Fruit fly (Drosophila melanogaster) whole organism, embryonic: ENCODE data around the gene Gr28a.

Experiments used
- CG10267 ChIP-seq: fragments of 200-800 bp; sonication (Bioruptor generic); optimal IDR thresholded peaks from 2 replicates; lab custom pipeline; 2018; ENCODE audit warnings: missing biosample characterization, mild to moderate bottlenecking, missing genetic modification characterization, moderate library complexity
- CG10274 ChIP-seq: fragments of 200-800 bp; sonication (Bioruptor generic); optimal IDR thresholded peaks from 3 replicates; lab custom pipeline; 2017; ENCODE audit warnings: missing biosample characterization, mild to moderate bottlenecking, missing genetic modification characterization
- CG10431 ChIP-seq: fragments of 200-800 bp; sonication (Bioruptor generic); optimal IDR thresholded peaks from 3 replicates; lab custom pipeline; 2018; ENCODE audit warnings: missing biosample characterization, mild to moderate bottlenecking, missing genetic modification characterization
- CG11085 ChIP-seq: fragments of 200-800 bp; sonication (Bioruptor generic); IDR thresholded peaks from 2 replicates; pipeline ENCODE4 v1.3.6; 2022; ENCODE audit warnings: missing biosample characterization, missing genetic modification characterization
- CG14014 ChIP-seq: fragments of 200-800 bp; sonication (Bioruptor generic); IDR thresholded peaks from 2 replicates; pipeline ENCODE4 v1.3.6; 2022; ENCODE audit warnings: missing biosample characterization, missing genetic modification characterization
- CG15011 ChIP-seq: fragments of 200-800 bp; sonication (Bioruptor generic); optimal IDR thresholded peaks from 3 replicates; lab custom pipeline; 2018; ENCODE audit warnings: missing biosample characterization, mild to moderate bottlenecking, missing genetic modification characterization
- CG15073 ChIP-seq: fragments of 200-800 bp; sonication (Bioruptor generic); optimal IDR thresholded peaks from 2 replicates; lab custom pipeline; 2016; ENCODE audit warnings: missing biosample characterization, missing genetic modification characterization
- CG15269 ChIP-seq: fragments of 200-800 bp; sonication (Bioruptor generic); optimal IDR thresholded peaks from 2 replicates; lab custom pipeline; 2018; ENCODE audit warnings: missing biosample characterization, mild to moderate bottlenecking, missing genetic modification characterization, moderate library complexity
- CG15601 ChIP-seq: fragments of 200-800 bp; sonication (Bioruptor generic); optimal IDR thresholded peaks from 3 replicates; lab custom pipeline; 2019; ENCODE audit warnings: missing biosample characterization, mild to moderate bottlenecking, missing genetic modification characterization, moderate library complexity
- CG17186 ChIP-seq: fragments of 200-800 bp; sonication (Bioruptor generic); optimal IDR thresholded peaks from 3 replicates; lab custom pipeline; 2017; ENCODE audit warnings: missing biosample characterization, missing genetic modification reagents, missing genetic modification characterization
- CG17568 ChIP-seq: fragments of 200-800 bp; sonication (Bioruptor generic); optimal IDR thresholded peaks from 2 replicates; lab custom pipeline; 2018; ENCODE audit warnings: missing biosample characterization, mild to moderate bottlenecking, missing genetic modification characterization, moderate library complexity
- CG1792 ChIP-seq: fragments of 200-800 bp; sonication (Bioruptor generic); optimal IDR thresholded peaks from 2 replicates; lab custom pipeline; 2016; ENCODE audit warnings: missing biosample characterization, missing genetic modification characterization
- CG1832 ChIP-seq: fragments of 200-800 bp; sonication (Bioruptor generic); optimal IDR thresholded peaks from 2 replicates; lab custom pipeline; 2017; ENCODE audit warnings: missing biosample characterization, mild to moderate bottlenecking, missing genetic modification characterization, inconsistent platforms
- CG2120 ChIP-seq: fragments of 200-800 bp; sonication (Bioruptor generic); optimal IDR thresholded peaks from 3 replicates; lab custom pipeline; 2016; ENCODE audit warnings: missing biosample characterization, missing genetic modification characterization
- CG3847 ChIP-seq: fragments of 200-800 bp; sonication (Bioruptor generic); IDR thresholded peaks from 2 replicates; pipeline ENCODE4 v1.3.6; 2022; ENCODE audit warnings: missing biosample characterization, missing genetic modification characterization
- CG7786 ChIP-seq: fragments of 200-800 bp; sonication (Bioruptor generic); optimal IDR thresholded peaks from 2 replicates; lab custom pipeline; 2016; ENCODE audit warnings: missing biosample characterization, missing genetic modification characterization
- CG7839 ChIP-seq: fragments of 200-800 bp; sonication (Bioruptor generic); optimal IDR thresholded peaks from 3 replicates; lab custom pipeline; 2018; ENCODE audit warnings: missing biosample characterization, mild to moderate bottlenecking, missing genetic modification characterization, moderate library complexity
- CG8290 ChIP-seq, 3 experiments: fragments of 200-800 bp; sonication (Bioruptor generic); optimal IDR thresholded peaks; 2 replicates each; lab custom pipeline; 2016 to 2019; ENCODE audit warnings: missing biosample characterization in 3 of 3, missing genetic modification characterization in 3 of 3, mild to moderate bottlenecking in 2 of 3, moderate library complexity in 1 of 3
- CG8388 ChIP-seq: fragments of 200-800 bp; sonication (Bioruptor generic); optimal IDR thresholded peaks from 2 replicates; lab custom pipeline; 2019; ENCODE audit warnings: missing biosample characterization, mild to moderate bottlenecking, missing genetic modification characterization, moderate library complexity
- CG9797 ChIP-seq: fragments of 200-800 bp; sonication (Bioruptor generic); optimal IDR thresholded peaks from 3 replicates; lab custom pipeline; 2018; ENCODE audit warnings: missing biosample characterization, mild to moderate bottlenecking, missing genetic modification characterization
- CG9817 ChIP-seq: fragments of 200-800 bp; sonication (Bioruptor generic); optimal IDR thresholded peaks from 2 replicates; lab custom pipeline; 2018; ENCODE audit warnings: missing biosample characterization, mild to moderate bottlenecking, missing genetic modification characterization, moderate library complexity
- CG9932 ChIP-seq: fragments of 200-800 bp; sonication (Bioruptor generic); IDR thresholded peaks from 2 replicates; pipeline ENCODE4 v1.3.6; 2022; ENCODE audit warnings: missing biosample characterization, missing genetic modification characterization
- D ChIP-seq, 2 experiments: fragments of 200-800 bp in 1 of 2; fragments of >200 bp in 1 of 2; sonication (Bioruptor generic) in 1 of 2; optimal IDR thresholded peaks; 2 replicates in 1 of 2; 3 replicates in 1 of 2; lab custom pipeline; 2017; ENCODE audit warnings: mild to moderate bottlenecking in 1 of 2, missing biosample characterization in 1 of 2, missing genetic modification characterization in 1 of 2, missing genetic modification reagents in 1 of 2
- Deaf1 ChIP-seq: fragments of 200-800 bp; optimal IDR thresholded peaks from 3 replicates; lab custom pipeline; 2019; ENCODE audit warnings: missing biosample characterization, mild to moderate bottlenecking, missing genetic modification characterization, moderate library complexity
- Eip74EF ChIP-seq, 2 experiments: fragments of 200-800 bp in 1 of 2; fragments of >200 bp in 1 of 2; sonication (Bioruptor generic) in 1 of 2; optimal IDR thresholded peaks; 2 replicates each; lab custom pipeline; 2017 to 2019; ENCODE audit warnings: missing biosample characterization in 2 of 2, missing genetic modification characterization in 2 of 2, mild to moderate bottlenecking in 1 of 2, moderate library complexity in 1 of 2
- Hand ChIP-seq: fragments of 200-800 bp; sonication (Bioruptor generic); optimal IDR thresholded peaks from 2 replicates; lab custom pipeline; 2017; ENCODE audit warnings: mild to moderate bottlenecking, missing biosample characterization, missing genetic modification reagents, missing genetic modification characterization
- Max ChIP-seq: fragments of 200-800 bp; sonication (Bioruptor generic); optimal IDR thresholded peaks from 2 replicates; lab custom pipeline; 2016; ENCODE audit warnings: missing biosample characterization, mild to moderate bottlenecking, missing genetic modification characterization
- Med ChIP-seq: fragments of 200-800 bp; sonication (Bioruptor generic); peaks from one replicate; lab custom pipeline; 2016; ENCODE audit warnings: missing biosample characterization, missing genetic modification characterization, mild to moderate bottlenecking, inconsistent platforms, moderate library complexity
- Oli ChIP-seq: fragments of 200-800 bp; sonication (Bioruptor generic); optimal IDR thresholded peaks from 2 replicates; lab custom pipeline; 2018; ENCODE audit warnings: missing biosample characterization, mild to moderate bottlenecking, missing genetic modification characterization, moderate library complexity
- Side ChIP-seq: fragments of 200-800 bp; sonication (Bioruptor generic); optimal IDR thresholded peaks from 2 replicates; lab custom pipeline; 2016; ENCODE audit warnings: missing biosample characterization, missing genetic modification characterization
- Sox100B ChIP-seq: fragments of 200-800 bp; sonication (Bioruptor generic); optimal IDR thresholded peaks from 3 replicates; lab custom pipeline; 2018; ENCODE audit warnings: missing biosample characterization, mild to moderate bottlenecking, missing genetic modification characterization
- Usf ChIP-seq: fragments of 200-800 bp; sonication (Bioruptor generic); optimal IDR thresholded peaks from 2 replicates; lab custom pipeline; 2017; ENCODE audit warnings: missing genotype, missing biosample characterization, missing genetic modification characterization
- al ChIP-seq: fragments of 200-800 bp; sonication (Bioruptor generic); IDR thresholded peaks from 2 replicates; pipeline ENCODE4 v1.3.6; 2022; ENCODE audit warnings: missing biosample characterization, missing genetic modification characterization
- ase ChIP-seq: fragments of 200-800 bp; sonication (Bioruptor generic); IDR thresholded peaks from 3 replicates; pipeline ENCODE4 v1.3.6; 2022; ENCODE audit warnings: missing biosample characterization, missing genetic modification characterization
- az2 ChIP-seq: fragments of 200-800 bp; sonication (Bioruptor generic); optimal IDR thresholded peaks from 3 replicates; lab custom pipeline; 2016; ENCODE audit warnings: missing biosample characterization, missing genetic modification characterization
- br ChIP-seq: fragments of >200 bp; optimal IDR thresholded peaks from 2 replicates; lab custom pipeline; 2017
- dpn ChIP-seq, 2 experiments: fragments of 200-800 bp; sonication (Bioruptor generic); optimal IDR thresholded peaks; 3 replicates each; lab custom pipeline; 2016; ENCODE audit warnings: missing biosample characterization in 2 of 2, missing genetic modification characterization in 2 of 2
- en ChIP-seq: fragments of 200-800 bp; sonication (Bioruptor generic); optimal IDR thresholded peaks from 2 replicates; lab custom pipeline; 2016; ENCODE audit warnings: missing biosample characterization, missing genetic modification characterization
- ewg ChIP-seq: fragments of 200-800 bp; sonication (Bioruptor generic); optimal IDR thresholded peaks from 3 replicates; lab custom pipeline; 2017; ENCODE audit warnings: mild to moderate bottlenecking, missing biosample characterization, missing genetic modification reagents, missing genetic modification characterization
- kay ChIP-seq: fragments of 200-800 bp; sonication (Bioruptor generic); optimal IDR thresholded peaks from 2 replicates; lab custom pipeline; 2016; ENCODE audit warnings: missing biosample characterization, missing genetic modification characterization
- mirr ChIP-seq: fragments of 200-800 bp; sonication (Bioruptor generic); optimal IDR thresholded peaks from 3 replicates; lab custom pipeline; 2018; ENCODE audit warnings: missing biosample characterization, mild to moderate bottlenecking, missing genetic modification characterization
- p53 ChIP-seq: fragments of 200-800 bp; sonication (Bioruptor generic); optimal IDR thresholded peaks from 2 replicates; lab custom pipeline; 2016; ENCODE audit warnings: missing biosample characterization, missing genetic modification characterization
- salm ChIP-seq: fragments of 200-800 bp; sonication (Bioruptor generic); optimal IDR thresholded peaks from 2 replicates; lab custom pipeline; 2018; ENCODE audit warnings: missing biosample characterization, mild to moderate bottlenecking, missing genetic modification characterization
- schlank ChIP-seq: fragments of 200-800 bp; sonication (Bioruptor generic); optimal IDR thresholded peaks from 2 replicates; lab custom pipeline; 2018; ENCODE audit warnings: missing biosample characterization, mild to moderate bottlenecking, missing genetic modification characterization
- sens ChIP-seq: fragments of 200-800 bp; sonication (Bioruptor generic); peaks from one replicate; lab custom pipeline; 2016; ENCODE audit warnings: missing biosample characterization, missing genetic modification characterization
- sima ChIP-seq: fragments of 200-800 bp; sonication (Bioruptor generic); optimal IDR thresholded peaks from 2 replicates; lab custom pipeline; 2016; ENCODE audit warnings: missing biosample characterization, missing genetic modification characterization
- trem ChIP-seq: fragments of 200-800 bp; optimal IDR thresholded peaks from 3 replicates; lab custom pipeline; 2019; ENCODE audit warnings: missing biosample characterization, mild to moderate bottlenecking, missing genetic modification characterization, moderate library complexity
- trh ChIP-seq: fragments of 200-800 bp; sonication (Bioruptor generic); optimal IDR thresholded peaks from 2 replicates; lab custom pipeline; 2016; ENCODE audit warnings: missing biosample characterization, missing genetic modification characterization
- vnd ChIP-seq: fragments of 200-800 bp; sonication (Bioruptor generic); IDR thresholded peaks from 3 replicates; pipeline ENCODE4 v1.3.6; 2022; ENCODE audit warnings: missing biosample characterization, missing genetic modification characterization; ENCODE audit not compliant: partially characterized antibody
- z ChIP-seq: fragments of 200-800 bp; sonication (Bioruptor generic); IDR thresholded peaks from 3 replicates; pipeline ENCODE4 v1.3.6; 2022; ENCODE audit warnings: missing biosample characterization, missing genetic modification characterization

Gene Gr28a

dm6 chr2L:7495987-7496503, 42.0 kb upstream of the Gr28a start, which contains the start of gene Ziz (continued):
- TF ChIP-seq D (optimal IDR thresholded peaks at IDR 0.05; lab: Kevin White, UChicago) = no peak
- no peak for TF ChIP-seq D (GFP tag; optimal IDR thresholded peaks at IDR 0.05; lab: Kevin White, UChicago)
- TF ChIP-seq Sox100B (GFP tag; lab: Kevin White, UChicago) = no peak
- no peak for TF ChIP-seq CG10431 (GFP tag; lab: Kevin White, UChicago)
- TF ChIP-seq Eip74EF (GFP tag; optimal IDR thresholded peaks at IDR 0.05; lab: Kevin White, UChicago) = no peak
- no peak for TF ChIP-seq ewg (GFP tag; lab: Kevin White, UChicago)
- TF ChIP-seq CG1792 = peak; percentile 32
- no peak for TF ChIP-seq CG10274 (GFP tag; lab: Kevin White, UChicago)
- peak; percentile 76 for TF ChIP-seq CG10267 (tag; lab: Kevin White, UChicago)
- TF ChIP-seq Med = peak; percentile 91
- no peak for TF ChIP-seq Usf (GFP tag; lab: Kevin White, UChicago)
- peak; percentile 27; the same call in 1 of the 2 replicates for TF ChIP-seq CG9932 (GFP tag; lab: Robert Waterston, UW)
- peak; percentile 51 for TF ChIP-seq CG15601 (tag; lab: Kevin White, UChicago)
- TF ChIP-seq CG8290 (GFP tag; optimal IDR thresholded peaks at IDR 0.05; lab: Kevin White, UChicago) = peak; percentile 65
- peak in 1 of 2 experiments; percentile 86 for TF ChIP-seq CG8290 (tag; optimal IDR thresholded peaks at IDR 0.05; lab: Kevin White, UChicago)
- TF ChIP-seq CG9797 (GFP tag; lab: Kevin White, UChicago) = peak; percentile 98
- TF ChIP-seq kay (GFP tag; lab: Kevin White, UChicago) = peak; percentile 1
- TF ChIP-seq CG17568 = no peak
- TF ChIP-seq vnd (GFP tag; lab: Robert Waterston, UW) = no peak
- peak; percentile 70 for TF ChIP-seq mirr (GFP tag; lab: Kevin White, UChicago)
- TF ChIP-seq CG1832 (GFP tag; lab: Kevin White, UChicago) = no peak
- 0 out of 2 replicates have a peak, but pooled peaks have one; percentile 24 for TF ChIP-seq al (GFP tag; lab: Robert Waterston, UW)
- peak; percentile 45 for TF ChIP-seq CG2120
- TF ChIP-seq CG3847 (GFP tag; lab: Robert Waterston, UW) = peak; percentile 65
- no peak for TF ChIP-seq trh (GFP tag; lab: Kevin White, UChicago)
- TF ChIP-seq CG15269 (tag; lab: Kevin White, UChicago) = peak; percentile 55
- TF ChIP-seq CG7839 (tag; lab: Kevin White, UChicago) = peak; percentile 37
- peak; percentile 55 for TF ChIP-seq p53 (GFP tag; lab: Kevin White, UChicago)
- TF ChIP-seq CG15011 (GFP tag; lab: Kevin White, UChicago) = no peak
- TF ChIP-seq sima = no peak
- no peak for TF ChIP-seq schlank
- TF ChIP-seq CG8388 (GFP tag; lab: Kevin White, UChicago) = no peak
- TF ChIP-seq Side (GFP tag; lab: Kevin White, UChicago) = no peak
- TF ChIP-seq CG15073 (GFP tag; lab: Kevin White, UChicago) = no peak
- TF ChIP-seq CG7786 (GFP tag; lab: Kevin White, UChicago) = no peak
- peak in 1 of 2 experiments; percentile 42 for TF ChIP-seq dpn (GFP tag; optimal IDR thresholded peaks at IDR 0.05; lab: Kevin White, UChicago)
- peak; percentile 18 for TF ChIP-seq salm (tag; lab: Kevin White, UChicago)
- peak; percentile 59 for TF ChIP-seq Hand (GFP tag; lab: Kevin White, UChicago)
- TF ChIP-seq Deaf1 (tag; lab: Kevin White, UChicago) = no peak
- no peak for TF ChIP-seq z (GFP tag; lab: Robert Waterston, UW)
- no peak for TF ChIP-seq Max (GFP tag; lab: Kevin White, UChicago)
- no peak for TF ChIP-seq ase (GFP tag; lab: Robert Waterston, UW)
- no peak for TF ChIP-seq br (lab: Kevin White, UChicago)
- TF ChIP-seq trem = peak; percentile 77
- no peak for TF ChIP-seq Oli (tag; lab: Kevin White, UChicago)
- peak; percentile 87 for TF ChIP-seq sens
- no peak for TF ChIP-seq CG11085 (GFP tag; lab: Robert Waterston, UW)
- no peak for TF ChIP-seq CG17186 (GFP tag; lab: Kevin White, UChicago)
- TF ChIP-seq CG9817 (tag; lab: Kevin White, UChicago) = no peak
- no peak for TF ChIP-seq en
- TF ChIP-seq az2 (GFP tag; lab: Kevin White, UChicago) = no peak
- peak; percentile 58; the same call in 1 of the 2 replicates for TF ChIP-seq CG14014 (GFP tag; lab: Robert Waterston, UW)
